Worm (Caenorhabditis elegans): ENCODE results near the gene F35G2.5.
A peak's percentile ranks its signal among the peaks of the same experiment; 100 is the strongest.

Gene F35G2.5

DNA sequence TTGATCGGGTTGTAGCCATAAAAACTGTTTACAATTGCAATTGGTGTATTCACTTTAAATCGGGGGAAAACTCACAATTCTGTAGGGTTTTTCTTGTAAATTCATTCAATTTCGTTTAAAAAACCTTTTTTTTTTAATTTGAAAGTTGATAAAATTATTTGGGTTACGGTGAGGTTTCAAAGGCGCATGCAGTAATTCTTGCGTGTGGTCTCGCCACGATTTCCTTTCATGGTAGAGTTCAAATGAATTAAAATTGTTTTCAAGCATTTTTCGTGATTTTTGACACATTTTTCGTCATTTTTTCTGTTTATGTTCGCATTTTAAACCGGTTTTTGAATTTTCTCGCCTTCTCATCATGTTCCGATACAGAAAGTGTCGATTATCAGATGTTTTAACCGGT lies 24.7 kb upstream of the F35G2.5 start (continued):
- TF ChIP-seq snpc-4 (GFP tag; optimal IDR thresholded peaks at IDR 0.05), result peak; percentile 41
- peak in 2 of 4 experiments; percentile 39 to 60 for TF ChIP-seq snpc-4 (tag; optimal IDR thresholded peaks at IDR 0.05)
- TF ChIP-seq F49E8.2 (tag; optimal IDR thresholded peaks at IDR 0.05; ENCODE audit: insufficient read depth), result no peak
- TF ChIP-seq tbx-9 (tag; optimal IDR thresholded peaks at IDR 0.05; ENCODE audit: borderline replicate concordance), result no peak
- no peak for TF ChIP-seq ztf-26 (tag; optimal IDR thresholded peaks at IDR 0.05)
- no peak for TF ChIP-seq F55B11.4 (tag; optimal IDR thresholded peaks at IDR 0.05; ENCODE audit: borderline replicate concordance, insufficient read depth)
- no peak for TF ChIP-seq unc-62 (GFP tag; optimal IDR thresholded peaks at IDR 0.05)
- TF ChIP-seq ceh-79 (tag; optimal IDR thresholded peaks at IDR 0.05), result no peak
- no peak for TF ChIP-seq aptf-2 (GFP tag; conservative IDR thresholded peaks at IDR 0.05)
- TF ChIP-seq sea-2 (GFP tag; IDR thresholded peaks at IDR 0.05), result no peak
- TF ChIP-seq ceh-40 (GFP tag; IDR thresholded peaks at IDR 0.05), result no peak
- TF ChIP-seq F33H1.4 (GFP tag; IDR thresholded peaks at IDR 0.05), result peak; percentile 91
- peak; percentile 37; the same call in 1 of the 2 replicates for TF ChIP-seq attf-3 (GFP tag; conservative IDR thresholded peaks at IDR 0.05)
- no peak for TF ChIP-seq nfya-1 (tag; optimal IDR thresholded peaks at IDR 0.05; ENCODE audit: borderline replicate concordance, insufficient read depth)
- no peak for TF ChIP-seq ztf-3 (GFP tag; optimal IDR thresholded peaks at IDR 0.05)
- no peak for TF ChIP-seq F57A8.1 (GFP tag; optimal IDR thresholded peaks at IDR 0.05)
- no peak for TF ChIP-seq hrde-1 (tag; optimal IDR thresholded peaks at IDR 0.05; ENCODE audit: borderline replicate concordance)
- no peak for TF ChIP-seq bed-2 (GFP tag; IDR thresholded peaks at IDR 0.05)
- TF ChIP-seq rcor-1 (GFP tag; IDR thresholded peaks at IDR 0.05), result no peak
- TF ChIP-seq lin-26 (GFP tag; IDR thresholded peaks at IDR 0.05), result no peak
- no peak for TF ChIP-seq sdz-38 (tag; optimal IDR thresholded peaks at IDR 0.05)
- TF ChIP-seq Y53F4B.3 (GFP tag; IDR thresholded peaks at IDR 0.05), result no peak
- TF ChIP-seq F23B12.7 (tag; optimal IDR thresholded peaks at IDR 0.05; ENCODE audit: insufficient read depth), result no peak
- TF ChIP-seq him-1 (tag; optimal IDR thresholded peaks at IDR 0.05), result peak; percentile 14
- no peak for TF ChIP-seq K11D2.4 (GFP tag; IDR thresholded peaks at IDR 0.05)
- TF ChIP-seq Y53G8AR.9 (GFP tag; conservative IDR thresholded peaks at IDR 0.05), result no peak
- TF ChIP-seq Y56A3A.18 (GFP tag; IDR thresholded peaks at IDR 0.05), result no peak
- TF ChIP-seq T07F8.4 (tag; optimal IDR thresholded peaks at IDR 0.05), result no peak
- no peak for TF ChIP-seq lsy-27 (tag; optimal IDR thresholded peaks at IDR 0.05; ENCODE audit: borderline replicate concordance, insufficient read depth)
- no peak for TF ChIP-seq nhr-120 (GFP tag; IDR thresholded peaks at IDR 0.05)
- TF ChIP-seq ekl-4 (GFP tag; IDR thresholded peaks at IDR 0.05), result no peak
- TF ChIP-seq ccch-3 (GFP tag; optimal IDR thresholded peaks at IDR 0.05), result no peak
- TF ChIP-seq nhr-80 (tag; optimal IDR thresholded peaks at IDR 0.05), result no peak
- TF ChIP-seq let-607 (tag; optimal IDR thresholded peaks at IDR 0.05), result no peak
- TF ChIP-seq hsf-1 (GFP tag; IDR thresholded peaks at IDR 0.05), result no peak
- no peak for TF ChIP-seq dox-1 (GFP tag; IDR thresholded peaks at IDR 0.05)
- no peak for TF ChIP-seq ztf-25 (GFP tag; IDR thresholded peaks at IDR 0.05)
- peak; percentile 54; the same call in 1 of the 2 replicates for TF ChIP-seq D2030.7 (GFP tag; IDR thresholded peaks at IDR 0.05)
- no peak for TF ChIP-seq repo-1 (tag; optimal IDR thresholded peaks at IDR 0.05)
- TF ChIP-seq mes-4 (tag; optimal IDR thresholded peaks at IDR 0.05), result no peak
- TF ChIP-seq dpff-1 (tag; optimal IDR thresholded peaks at IDR 0.05), result no peak
- no peak for TF ChIP-seq ceh-91 (GFP tag; IDR thresholded peaks at IDR 0.05)
- no peak for TF ChIP-seq nhr-90 (tag; optimal IDR thresholded peaks at IDR 0.05)
- TF ChIP-seq hmg-1.2 (GFP tag; IDR thresholded peaks at IDR 0.05), result no peak
- no peak for TF ChIP-seq pbrm-1 (GFP tag; IDR thresholded peaks at IDR 0.05)
- TF ChIP-seq hlh-26 (GFP tag; conservative IDR thresholded peaks at IDR 0.05), result no peak
- no peak for TF ChIP-seq F22D6.2 (tag; optimal IDR thresholded peaks at IDR 0.05)
- no peak for TF ChIP-seq rpc-1 (optimal IDR thresholded peaks at IDR 0.05)
- no peak for TF ChIP-seq rpc-1 (tag; optimal IDR thresholded peaks at IDR 0.05)

All from whole organism, young adult.